Worm (Caenorhabditis elegans) whole organism, L4 larva: Measurements from ENCODE around the gene bus-8A.

Source experiments
- F10B5.3 ChIP-seq: sonication (generic microtip); optimal IDR thresholded peaks from 2 replicates; lab custom pipeline; 2016; ENCODE audit warnings: mild to moderate bottlenecking, missing genetic modification characterization, missing compliant biosample characterization
- F26F4.8 ChIP-seq: fragments of 200-800 bp; sonication (Bioruptor generic); conservative IDR thresholded peaks from 2 replicates; pipeline ENCODE4 v1.3.6; 2022; ENCODE audit warnings: missing genetic modification characterization, missing compliant biosample characterization
- F44E2.7 ChIP-seq: fragments of 200-800 bp; sonication (Bioruptor generic); IDR thresholded peaks from 2 replicates; pipeline ENCODE4 v2.1.2; 2022; ENCODE audit warnings: missing genetic modification characterization, missing compliant biosample characterization
- R02D3.7 ChIP-seq: fragments of 150-350 bp; sonication (generic microtip); optimal IDR thresholded peaks from 3 replicates; lab custom pipeline; 2014; ENCODE audit warnings: missing biosample characterization, missing genetic modification characterization
- Y105C5A.15 ChIP-seq: fragments of 200-800 bp; sonication (Bioruptor generic); IDR thresholded peaks from 2 replicates; pipeline ENCODE4 v1.3.6; 2022; ENCODE audit warnings: missing genetic modification characterization, missing compliant biosample characterization
- Y48G9A.11 ChIP-seq: fragments of 200-800 bp; sonication (Bioruptor generic); IDR thresholded peaks from 2 replicates; pipeline ENCODE4 v1.3.6; 2022; ENCODE audit warnings: missing genetic modification reagents, missing genetic modification characterization, missing compliant biosample characterization
- Y5F2A.4 ChIP-seq: fragments of 200-800 bp; sonication (Bioruptor generic); optimal IDR thresholded peaks from 2 replicates; lab custom pipeline; 2018; ENCODE audit warnings: mild to moderate bottlenecking, missing genetic modification characterization, missing compliant biosample characterization
- Y75B8A.6 ChIP-seq: fragments of 200-800 bp; sonication (Bioruptor generic); IDR thresholded peaks from 2 replicates; pipeline ENCODE4 v1.3.6; 2022; ENCODE audit warnings: missing genetic modification reagents, missing genetic modification characterization, missing compliant biosample characterization
- ZK546.5 ChIP-seq, 2 experiments: sonication (generic microtip); optimal IDR thresholded peaks; 2 replicates each; lab custom pipeline; 2017; ENCODE audit warnings: missing biosample characterization in 2 of 2, missing genetic modification characterization in 2 of 2
- ama-1 ChIP-seq: fragments of 150-350 bp; optimal IDR thresholded peaks from 2 replicates; lab custom pipeline; 2014; ENCODE audit warnings: inconsistent platforms, mixed read lengths
- daf-16 ChIP-seq, 3 experiments: sonication (generic microtip); optimal IDR thresholded peaks; 2 replicates each; lab custom pipeline; 2016 to 2017; ENCODE audit warnings: missing genetic modification characterization in 3 of 3, missing genetic modification reagents in 3 of 3, mild to moderate bottlenecking in 2 of 3, missing compliant biosample characterization in 2 of 3, missing biosample characterization in 1 of 3, moderate library complexity in 1 of 3
- daf-19 ChIP-seq: fragments of 200-800 bp; sonication (Bioruptor generic); conservative IDR thresholded peaks from 2 replicates; pipeline ENCODE4 v1.3.6; 2022; ENCODE audit warnings: missing genetic modification characterization, missing compliant biosample characterization
- dmd-6 ChIP-seq: fragments of 200-800 bp; sonication (Bioruptor generic); IDR thresholded peaks from 2 replicates; pipeline ENCODE4 v1.3.6; 2022; ENCODE audit warnings: missing genetic modification reagents, missing genetic modification characterization, missing compliant biosample characterization
- dpl-1 ChIP-seq: fragments of 150-350 bp; optimal IDR thresholded peaks from 2 replicates; lab custom pipeline; 2014; ENCODE audit warnings: missing biosample characterization, missing genetic modification reagents, missing genetic modification characterization
- duxl-1 ChIP-seq: sonication (generic microtip); optimal IDR thresholded peaks from 2 replicates; lab custom pipeline; 2016; ENCODE audit warnings: mild to moderate bottlenecking, missing genetic modification characterization, moderate library complexity, missing compliant biosample characterization; ENCODE audit not compliant: poor library complexity
- dve-1 ChIP-seq: sonication (generic microtip); optimal IDR thresholded peaks from 2 replicates; lab custom pipeline; 2017; ENCODE audit warnings: antibody characterized with exemption, mild to moderate bottlenecking, missing genetic modification characterization, missing compliant biosample characterization; ENCODE audit not compliant: insufficient read depth
- egl-27 ChIP-seq: sonication (generic microtip); optimal IDR thresholded peaks from 3 replicates; lab custom pipeline; 2017; ENCODE audit warnings: missing biosample characterization, missing genetic modification reagents, missing genetic modification characterization
- fkh-10 ChIP-seq: fragments of 150-350 bp; optimal IDR thresholded peaks from 2 replicates; lab custom pipeline; 2014; ENCODE audit warnings: missing biosample characterization, missing genetic modification reagents, missing genetic modification characterization
- hif-1 ChIP-seq, 2 experiments: sonication (generic microtip); optimal IDR thresholded peaks; 2 replicates each; lab custom pipeline; 2016 to 2017; ENCODE audit warnings: missing compliant biosample characterization in 2 of 2, missing genetic modification characterization in 2 of 2, missing genetic modification reagents in 2 of 2, missing genotype in 2 of 2, mild to moderate bottlenecking in 1 of 2
- hlh-11 ChIP-seq: fragments of 200-800 bp; sonication (Bioruptor generic); optimal IDR thresholded peaks from 2 replicates; lab custom pipeline; 2018; ENCODE audit warnings: mild to moderate bottlenecking, missing genetic modification characterization, missing compliant biosample characterization
- hlh-30 ChIP-seq: sonication (generic microtip); optimal IDR thresholded peaks from 2 replicates; lab custom pipeline; 2017; ENCODE audit warnings: antibody characterized with exemption, mild to moderate bottlenecking, missing genetic modification characterization, missing compliant biosample characterization; ENCODE audit not compliant: insufficient read depth
- lin-1 ChIP-seq: fragments of 200-800 bp; sonication (Bioruptor generic); IDR thresholded peaks from 2 replicates; pipeline ENCODE4 v1.3.6; 2022; ENCODE audit warnings: missing genetic modification reagents, missing genetic modification characterization, missing compliant biosample characterization
- lin-13 ChIP-seq: fragments of 150-350 bp; optimal IDR thresholded peaks from 2 replicates; lab custom pipeline; 2014; ENCODE audit warnings: missing biosample characterization, missing genetic modification reagents, missing genetic modification characterization
- lin-15B ChIP-seq: fragments of 150-350 bp; sonication (generic microtip); optimal IDR thresholded peaks from 3 replicates; lab custom pipeline; 2014; ENCODE audit warnings: missing biosample characterization, missing genetic modification characterization
- lin-38 ChIP-seq: fragments of 200-800 bp; sonication (Bioruptor generic); IDR thresholded peaks from 2 replicates; pipeline ENCODE4 v1.3.6; 2022; ENCODE audit warnings: missing genetic modification reagents, missing genetic modification characterization, missing compliant biosample characterization
- lir-3 ChIP-seq: sonication (generic microtip); optimal IDR thresholded peaks from 2 replicates; lab custom pipeline; 2016; ENCODE audit warnings: mild to moderate bottlenecking, missing genetic modification characterization, missing compliant biosample characterization
- madf-9 ChIP-seq: fragments of 200-800 bp; sonication (Bioruptor generic); conservative IDR thresholded peaks from 2 replicates; pipeline ENCODE4 v1.3.6; 2022; ENCODE audit warnings: missing genetic modification reagents, missing genetic modification characterization, missing compliant biosample characterization
- mep-1 ChIP-seq: fragments of 150-350 bp; sonication (generic microtip); optimal IDR thresholded peaks from 3 replicates; lab custom pipeline; 2014; ENCODE audit warnings: missing biosample characterization, missing genetic modification characterization
- mxl-2 ChIP-seq: fragments of 200-800 bp; sonication (Bioruptor generic); conservative IDR thresholded peaks from 2 replicates; pipeline ENCODE4 v1.3.6; 2022; ENCODE audit warnings: missing genetic modification reagents, missing genetic modification characterization, missing compliant biosample characterization
- mxl-3 ChIP-seq: fragments of 200-800 bp; sonication (Bioruptor generic); optimal IDR thresholded peaks from 2 replicates; lab custom pipeline; 2018; ENCODE audit warnings: mild to moderate bottlenecking, missing genetic modification characterization, missing compliant biosample characterization
- nhr-10 ChIP-seq: fragments of 150-350 bp; optimal IDR thresholded peaks from 2 replicates; lab custom pipeline; 2014; ENCODE audit warnings: missing biosample characterization, missing genetic modification characterization
- nhr-102 ChIP-seq: sonication (generic microtip); optimal IDR thresholded peaks from 2 replicates; lab custom pipeline; 2016; ENCODE audit warnings: mild to moderate bottlenecking, missing genetic modification characterization, moderate library complexity, missing compliant biosample characterization
- nhr-11 ChIP-seq: fragments of 150-350 bp; optimal IDR thresholded peaks from 2 replicates; lab custom pipeline; 2014; ENCODE audit warnings: missing biosample characterization, missing genetic modification characterization
- nhr-28 ChIP-seq: fragments of 150-350 bp; optimal IDR thresholded peaks from 2 replicates; lab custom pipeline; 2014; ENCODE audit warnings: missing biosample characterization, missing genetic modification characterization
- nhr-41 ChIP-seq: fragments of 200-800 bp; sonication (Bioruptor generic); IDR thresholded peaks from 2 replicates; pipeline ENCODE4 v1.3.6; 2022; ENCODE audit warnings: missing genetic modification reagents, missing genetic modification characterization, missing compliant biosample characterization
- nhr-48 ChIP-seq: sonication (generic microtip); optimal IDR thresholded peaks from 2 replicates; lab custom pipeline; 2016; ENCODE audit warnings: mild to moderate bottlenecking, missing genetic modification characterization, missing compliant biosample characterization
- nhr-6 ChIP-seq: fragments of 150-350 bp; optimal IDR thresholded peaks from 2 replicates; lab custom pipeline; 2014; ENCODE audit warnings: missing biosample characterization, missing genetic modification characterization
- nhr-77 ChIP-seq: fragments of 150-350 bp; optimal IDR thresholded peaks from 2 replicates; lab custom pipeline; 2014; ENCODE audit warnings: missing biosample characterization, missing genetic modification characterization
- pha-4 ChIP-seq, 2 experiments: fragments of 150-350 bp in 1 of 2; fragments of 200-800 bp in 1 of 2; sonication (Bioruptor generic) in 1 of 2; IDR thresholded peaks in 1 of 2; optimal IDR thresholded peaks in 1 of 2; 2 replicates each; pipeline versions ENCODE4 v1.3.6 to Lab custom; 2014 to 2022; ENCODE audit warnings: missing genetic modification characterization in 2 of 2, missing genetic modification reagents in 2 of 2, missing biosample characterization in 1 of 2, missing compliant biosample characterization in 1 of 2
- rbr-2 ChIP-seq: sonication (generic microtip); optimal IDR thresholded peaks from 2 replicates; lab custom pipeline; 2016; ENCODE audit warnings: missing genotype, missing genetic modification characterization, missing compliant biosample characterization
- skn-1 ChIP-seq: fragments of 150-350 bp; optimal IDR thresholded peaks from 2 replicates; lab custom pipeline; 2014; ENCODE audit warnings: missing biosample characterization, missing genetic modification characterization
- spr-1 ChIP-seq: sonication (generic microtip); optimal IDR thresholded peaks from 2 replicates; lab custom pipeline; 2016; ENCODE audit warnings: mild to moderate bottlenecking, missing genetic modification characterization, missing compliant biosample characterization
- spr-3 ChIP-seq: fragments of 200-800 bp; sonication (Bioruptor generic); optimal IDR thresholded peaks from 2 replicates; lab custom pipeline; 2018; ENCODE audit warnings: mild to moderate bottlenecking, missing genetic modification characterization, missing compliant biosample characterization
- tag-97 ChIP-seq: fragments of 200-800 bp; sonication (Bioruptor generic); IDR thresholded peaks from 2 replicates; pipeline ENCODE4 v1.3.6; 2022; ENCODE audit warnings: missing genetic modification characterization, missing compliant biosample characterization
- tra-1 ChIP-seq: fragments of 200-800 bp; sonication (Bioruptor generic); IDR thresholded peaks from 2 replicates; pipeline ENCODE4 v1.3.6; 2022; ENCODE audit warnings: missing genetic modification reagents, missing genetic modification characterization, missing compliant biosample characterization
- unc-62 ChIP-seq, 3 experiments: fragments of 150-350 bp in 1 of 3; sonication (generic microtip); optimal IDR thresholded peaks in 2 of 3; peaks in 1 of 3; 1 replicate in 1 of 3; 2 replicates in 2 of 3; lab custom pipeline; 2014 to 2017; ENCODE audit warnings: missing biosample characterization in 3 of 3, missing genetic modification characterization in 3 of 3, missing genetic modification reagents in 3 of 3, missing genotype in 1 of 3
- zfp-3 ChIP-seq: fragments of 200-800 bp; sonication (Bioruptor generic); conservative IDR thresholded peaks from 2 replicates; pipeline ENCODE4 v1.3.6; 2022; ENCODE audit warnings: missing genetic modification reagents, missing genetic modification characterization, missing compliant biosample characterization
- zip-11 ChIP-seq: fragments of 200-800 bp; sonication (Bioruptor generic); IDR thresholded peaks from 2 replicates; pipeline ENCODE4 v1.3.6; 2022; ENCODE audit warnings: missing genetic modification characterization, missing compliant biosample characterization
- zip-2 ChIP-seq: fragments of 150-350 bp; optimal IDR thresholded peaks from 2 replicates; lab custom pipeline; 2014; ENCODE audit warnings: missing biosample characterization, missing genetic modification characterization

The bus-8A gene

DNA sequence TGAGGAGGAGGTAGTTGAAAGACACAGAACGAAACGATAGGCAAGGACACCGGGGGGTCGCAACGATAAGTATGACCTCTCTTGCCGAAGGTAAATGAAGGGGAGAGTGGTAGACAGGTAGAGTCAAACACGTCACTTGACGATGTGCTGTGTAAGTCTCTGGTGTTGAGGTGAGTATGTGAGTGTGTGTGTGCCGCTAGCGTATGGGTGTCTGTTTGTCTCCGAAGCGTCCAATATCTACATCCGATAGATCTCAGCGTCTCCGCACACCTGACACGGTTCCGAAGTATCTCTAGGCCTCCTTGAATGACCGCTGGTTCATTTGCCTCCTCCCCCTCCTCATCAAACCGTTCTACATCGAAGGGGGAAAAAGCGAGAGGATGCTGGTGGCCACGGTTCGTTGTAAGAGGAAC lies 17.5 kb upstream of the bus-8A start (continued):
- TF ChIP-seq skn-1, result no peak
- TF ChIP-seq Y75B8A.6 (GFP tag; lab: Robert Waterston, UW), result no peak
- peak; percentile 59 for TF ChIP-seq nhr-11
- no peak for TF ChIP-seq R02D3.7 (tag; lab: Kevin White, UChicago)
- TF ChIP-seq nhr-48 (tag; lab: Kevin White, UChicago), result peak; percentile 16
- TF ChIP-seq lir-3 (tag; lab: Kevin White, UChicago), result no peak

ce11 chrX:5476357-5476756 lies 16.4 kb upstream of the bus-8A start:
- TF ChIP-seq dve-1 (peak; percentile 40), hif-1 (tag; optimal IDR thresholded peaks at IDR 0.05; lab: Kevin White, UChicago) (no peak), madf-9 (no peak), zfp-3 (no peak), nhr-102 (tag; lab: Kevin White, UChicago) (no peak), Y5F2A.4 (GFP tag; lab: Kevin White, UChicago) (no peak), daf-19 (GFP tag; lab: Robert Waterston, UW) (no peak), unc-62 (GFP tag; optimal IDR thresholded peaks at IDR 0.05 in 1 of 2; lab: Kevin White, UChicago) (no peak), unc-62 (tag; optimal IDR thresholded peaks at IDR 0.05; lab: Kevin White, UChicago) (no peak), hlh-30 (tag; lab: Kevin White, UChicago) (no peak), tag-97 (GFP tag; lab: Robert Waterston, UW) (no peak), daf-16 (GFP tag; optimal IDR thresholded peaks at IDR 0.05; lab: Kevin White, UChicago) (no peak), daf-16 (tag; optimal IDR thresholded peaks at IDR 0.05; lab: Kevin White, UChicago) (peak; percentile 67), hlh-11 (tag; lab: Kevin White, UChicago) (peak; percentile 57), F44E2.7 (no peak), ama-1 (no peak), lir-3 (tag; lab: Kevin White, UChicago) (no peak), spr-1 (no peak), mep-1 (tag; lab: Kevin White, UChicago) (no peak), zip-2 (tag; lab: Kevin White, UChicago) (no peak), nhr-41 (GFP tag; lab: Robert Waterston, UW) (no peak), tra-1 (GFP tag; lab: Robert Waterston, UW) (no peak), egl-27 (tag; lab: Kevin White, UChicago) (no peak), fkh-10 (GFP tag; lab: Kevin White, UChicago) (no peak), F26F4.8 (GFP tag; lab: Robert Waterston, UW) (no peak), nhr-28 (tag; lab: Kevin White, UChicago) (peak; percentile 26), lin-13 (GFP tag; lab: Kevin White, UChicago) (no peak), pha-4 (GFP tag; IDR thresholded peaks at IDR 0.05; lab: Robert Waterston, UW) (no peak), pha-4 (tag; optimal IDR thresholded peaks at IDR 0.05; lab: Kevin White, UChicago) (no peak), nhr-6 (tag; lab: Kevin White, UChicago) (no peak), mxl-3 (GFP tag; lab: Kevin White, UChicago) (peak; percentile 68), F10B5.3 (tag; lab: Kevin White, UChicago) (no peak), mxl-2 (no peak), lin-1 (no peak), zip-11 (no peak), dpl-1 (GFP tag; lab: Kevin White, UChicago) (no peak), lin-38 (GFP tag; lab: Robert Waterston, UW) (no peak), duxl-1 (tag; lab: Kevin White, UChicago) (no peak), dmd-6 (peak; percentile 42; the same call in 1 of the 2 replicates), nhr-10 (tag; lab: Kevin White, UChicago) (no peak), ZK546.5 (tag; optimal IDR thresholded peaks at IDR 0.05; lab: Kevin White, UChicago) (no peak), rbr-2 (tag; lab: Kevin White, UChicago) (no peak), lin-15B (no peak), spr-3 (GFP tag; lab: Kevin White, UChicago) (no peak), Y48G9A.11 (no peak), nhr-77 (tag; lab: Kevin White, UChicago) (no peak), Y105C5A.15 (no peak)
